Fruit fly (Drosophila melanogaster) whole organism, embryonic: ENCODE results near the gene Sf3b6.

Experiments used
- Bgb ChIP-seq: fragments of 200-800 bp; sonication (Bioruptor generic); IDR thresholded peaks from 2 replicates; pipeline ENCODE4 v1.3.6; 2022; ENCODE audit warnings: missing biosample characterization, missing genetic modification characterization; ENCODE audit not compliant: partially characterized antibody
- C15 ChIP-seq: fragments of 200-800 bp; sonication (Bioruptor generic); IDR thresholded peaks from 3 replicates; pipeline ENCODE4 v1.3.6; 2022; ENCODE audit warnings: missing biosample characterization, missing genetic modification characterization
- CG1024 ChIP-seq: fragments of 200-800 bp; sonication (Bioruptor generic); IDR thresholded peaks from 2 replicates; pipeline ENCODE4 v1.3.6; 2022; ENCODE audit warnings: missing biosample characterization, missing genetic modification characterization
- CG11093 ChIP-seq: fragments of 200-800 bp; sonication (Bioruptor generic); IDR thresholded peaks from 3 replicates; pipeline ENCODE4 v1.3.6; 2022; ENCODE audit warnings: missing biosample characterization, missing genetic modification characterization
- CG15601 ChIP-seq: fragments of 200-800 bp; sonication (Bioruptor generic); optimal IDR thresholded peaks from 3 replicates; lab custom pipeline; 2019; ENCODE audit warnings: missing biosample characterization, mild to moderate bottlenecking, missing genetic modification characterization, moderate library complexity
- CG1602 ChIP-seq: fragments of 200-800 bp; sonication (Bioruptor generic); optimal IDR thresholded peaks from 3 replicates; lab custom pipeline; 2016; ENCODE audit warnings: missing biosample characterization, missing genetic modification characterization
- CG17385 ChIP-seq: fragments of 200-800 bp; sonication (Bioruptor generic); optimal IDR thresholded peaks from 3 replicates; lab custom pipeline; 2018; ENCODE audit warnings: missing biosample characterization, mild to moderate bottlenecking, missing genetic modification characterization
- CG1832 ChIP-seq: fragments of 200-800 bp; sonication (Bioruptor generic); optimal IDR thresholded peaks from 2 replicates; lab custom pipeline; 2017; ENCODE audit warnings: missing biosample characterization, mild to moderate bottlenecking, missing genetic modification characterization, inconsistent platforms
- CG2129 ChIP-seq: fragments of 200-800 bp; sonication (Bioruptor generic); IDR thresholded peaks from 2 replicates; pipeline ENCODE4 v1.3.6; 2022; ENCODE audit warnings: missing biosample characterization, missing genetic modification characterization; ENCODE audit not compliant: partially characterized antibody
- CG33213 ChIP-seq: fragments of 200-800 bp; sonication (Bioruptor generic); optimal IDR thresholded peaks from 3 replicates; lab custom pipeline; 2016; ENCODE audit warnings: missing biosample characterization, missing genetic modification characterization
- CG3838 ChIP-seq: fragments of 200-800 bp; sonication (Bioruptor generic); optimal IDR thresholded peaks from 3 replicates; lab custom pipeline; 2016; ENCODE audit warnings: missing biosample characterization, missing genetic modification characterization
- CG6854 ChIP-seq: fragments of 200-800 bp; sonication (Bioruptor generic); optimal IDR thresholded peaks from 3 replicates; lab custom pipeline; 2017; ENCODE audit warnings: missing biosample characterization, mild to moderate bottlenecking, missing genetic modification characterization
- CG8089 ChIP-seq: fragments of 200-800 bp; sonication (Bioruptor generic); optimal IDR thresholded peaks from 3 replicates; lab custom pipeline; 2016; ENCODE audit warnings: missing biosample characterization, missing genetic modification characterization
- CG8290 ChIP-seq, 3 experiments: fragments of 200-800 bp; sonication (Bioruptor generic); optimal IDR thresholded peaks; 2 replicates each; lab custom pipeline; 2016 to 2019; ENCODE audit warnings: missing biosample characterization in 3 of 3, missing genetic modification characterization in 3 of 3, mild to moderate bottlenecking in 2 of 3, moderate library complexity in 1 of 3
- CG8388 ChIP-seq: fragments of 200-800 bp; sonication (Bioruptor generic); optimal IDR thresholded peaks from 2 replicates; lab custom pipeline; 2019; ENCODE audit warnings: missing biosample characterization, mild to moderate bottlenecking, missing genetic modification characterization, moderate library complexity
- CG8765 ChIP-seq: fragments of 200-800 bp; sonication (Bioruptor generic); IDR thresholded peaks from 2 replicates; pipeline ENCODE4 v1.3.6; 2022; ENCODE audit warnings: missing biosample characterization, missing genetic modification characterization
- CG9727 ChIP-seq: fragments of 200-800 bp; sonication (Bioruptor generic); optimal IDR thresholded peaks from 3 replicates; lab custom pipeline; 2017; ENCODE audit warnings: missing biosample characterization, mild to moderate bottlenecking, missing genetic modification characterization
- CG9932 ChIP-seq: fragments of 200-800 bp; sonication (Bioruptor generic); IDR thresholded peaks from 2 replicates; pipeline ENCODE4 v1.3.6; 2022; ENCODE audit warnings: missing biosample characterization, missing genetic modification characterization
- D19B ChIP-seq: fragments of 200-800 bp; sonication (Bioruptor generic); optimal IDR thresholded peaks from 2 replicates; lab custom pipeline; 2017; ENCODE audit warnings: missing biosample characterization, mild to moderate bottlenecking, missing genetic modification characterization
- Drgx ChIP-seq: fragments of 200-800 bp; sonication (Bioruptor generic); IDR thresholded peaks from 2 replicates; pipeline ENCODE4 v1.3.6; 2022; ENCODE audit warnings: missing biosample characterization, missing genetic modification characterization
- Lim3 ChIP-seq: fragments of 200-800 bp; sonication (Bioruptor generic); IDR thresholded peaks from 2 replicates; pipeline ENCODE4 v1.3.6; 2022; ENCODE audit warnings: missing biosample characterization, missing genetic modification characterization
- MESR4 ChIP-seq: fragments of 200-800 bp; sonication (Bioruptor generic); optimal IDR thresholded peaks from 2 replicates; lab custom pipeline; 2018; ENCODE audit warnings: missing biosample characterization, mild to moderate bottlenecking, missing genetic modification characterization, moderate library complexity
- Nf-YB ChIP-seq: fragments of 200-800 bp; sonication (Bioruptor generic); optimal IDR thresholded peaks from 3 replicates; lab custom pipeline; 2019; ENCODE audit warnings: missing biosample characterization, mild to moderate bottlenecking, missing genetic modification characterization, moderate library complexity
- Ptx1 ChIP-seq: fragments of 200-800 bp; sonication (Bioruptor generic); IDR thresholded peaks from 2 replicates; pipeline ENCODE4 v1.3.6; 2022; ENCODE audit warnings: missing biosample characterization, missing genetic modification characterization
- Side ChIP-seq: fragments of 200-800 bp; sonication (Bioruptor generic); optimal IDR thresholded peaks from 2 replicates; lab custom pipeline; 2016; ENCODE audit warnings: missing biosample characterization, missing genetic modification characterization
- Sox100B ChIP-seq: fragments of 200-800 bp; sonication (Bioruptor generic); optimal IDR thresholded peaks from 3 replicates; lab custom pipeline; 2018; ENCODE audit warnings: missing biosample characterization, mild to moderate bottlenecking, missing genetic modification characterization
- TFAM ChIP-seq: fragments of 200-800 bp; sonication (Bioruptor generic); optimal IDR thresholded peaks from 2 replicates; lab custom pipeline; 2017; ENCODE audit warnings: missing biosample characterization, missing genetic modification characterization, inconsistent platforms
- Xrp1 ChIP-seq: fragments of 200-800 bp; sonication (Bioruptor generic); IDR thresholded peaks from 2 replicates; pipeline ENCODE4 v1.3.6; 2022; ENCODE audit warnings: missing biosample characterization, missing genetic modification characterization
- bbx ChIP-seq: fragments of 200-800 bp; sonication (Bioruptor generic); IDR thresholded peaks from 2 replicates; pipeline ENCODE4 v1.3.6; 2022; ENCODE audit warnings: missing biosample characterization, missing genetic modification characterization; ENCODE audit not compliant: partially characterized antibody
- cad ChIP-seq: fragments of >200 bp; optimal IDR thresholded peaks from 2 replicates; lab custom pipeline; 2017; ENCODE audit warnings: missing biosample characterization, missing genetic modification characterization
- caup ChIP-seq: fragments of 200-800 bp; sonication (Bioruptor generic); optimal IDR thresholded peaks from 3 replicates; lab custom pipeline; 2017; ENCODE audit warnings: missing biosample characterization, mild to moderate bottlenecking, missing genetic modification characterization, moderate library complexity; ENCODE audit not compliant: severe bottlenecking
- chm ChIP-seq: fragments of 200-800 bp; sonication (Bioruptor generic); IDR thresholded peaks from 2 replicates; pipeline ENCODE4 v1.3.6; 2022; ENCODE audit warnings: missing biosample characterization, missing genetic modification characterization
- croc ChIP-seq: fragments of 200-800 bp; sonication (Bioruptor generic); conservative IDR thresholded peaks from 3 replicates; pipeline ENCODE4 v1.3.6; 2022; ENCODE audit warnings: missing biosample characterization, missing genetic modification characterization
- esg ChIP-seq: fragments of 200-800 bp; sonication (Bioruptor generic); conservative IDR thresholded peaks from 2 replicates; pipeline ENCODE4 v1.3.6; 2022; ENCODE audit warnings: missing biosample characterization, missing genetic modification characterization
- eve ChIP-seq, 2 experiments: fragments of >200 bp; optimal IDR thresholded peaks; 2 replicates each; lab custom pipeline; 2017; ENCODE audit warnings: missing biosample characterization in 2 of 2, missing genetic modification characterization in 2 of 2
- hb ChIP-seq: fragments of 200-800 bp; sonication (Bioruptor generic); IDR thresholded peaks from 3 replicates; pipeline ENCODE4 v1.3.6; 2022; ENCODE audit warnings: missing biosample characterization, missing genetic modification characterization; ENCODE audit not compliant: partially characterized antibody
- her ChIP-seq: fragments of 200-800 bp; sonication (Bioruptor generic); optimal IDR thresholded peaks from 2 replicates; lab custom pipeline; 2016; ENCODE audit warnings: missing biosample characterization, missing genetic modification characterization
- jigr1 ChIP-seq: fragments of 200-800 bp; sonication (Bioruptor generic); IDR thresholded peaks from 3 replicates; pipeline ENCODE4 v1.3.6; 2022; ENCODE audit warnings: missing biosample characterization, missing genetic modification characterization
- lilli ChIP-seq: fragments of 200-800 bp; sonication (Bioruptor generic); optimal IDR thresholded peaks from 3 replicates; lab custom pipeline; 2016; ENCODE audit warnings: missing biosample characterization, missing genetic modification characterization
- pros ChIP-seq: fragments of 200-800 bp; sonication (Bioruptor generic); optimal IDR thresholded peaks from 3 replicates; lab custom pipeline; 2019; ENCODE audit warnings: missing biosample characterization, mild to moderate bottlenecking, missing genetic modification characterization, moderate library complexity
- ssp ChIP-seq: fragments of 200-800 bp; sonication (Bioruptor generic); IDR thresholded peaks from 2 replicates; pipeline ENCODE4 v1.3.6; 2022; ENCODE audit warnings: missing biosample characterization, missing genetic modification characterization
- tgo ChIP-seq: fragments of 200-800 bp; sonication (Bioruptor generic); IDR thresholded peaks from 3 replicates; pipeline ENCODE4 v1.3.6; 2022; ENCODE audit warnings: missing biosample characterization, missing genetic modification characterization
- tin ChIP-seq: fragments of 200-800 bp; sonication (Bioruptor generic); optimal IDR thresholded peaks from 3 replicates; lab custom pipeline; 2016; ENCODE audit warnings: missing biosample characterization, missing genetic modification characterization
- unc-4 ChIP-seq: fragments of 200-800 bp; sonication (Bioruptor generic); IDR thresholded peaks from 2 replicates; pipeline ENCODE4 v1.3.6; 2022; ENCODE audit warnings: missing biosample characterization, missing genetic modification characterization; ENCODE audit not compliant: partially characterized antibody

Sf3b6 gene

DNA sequence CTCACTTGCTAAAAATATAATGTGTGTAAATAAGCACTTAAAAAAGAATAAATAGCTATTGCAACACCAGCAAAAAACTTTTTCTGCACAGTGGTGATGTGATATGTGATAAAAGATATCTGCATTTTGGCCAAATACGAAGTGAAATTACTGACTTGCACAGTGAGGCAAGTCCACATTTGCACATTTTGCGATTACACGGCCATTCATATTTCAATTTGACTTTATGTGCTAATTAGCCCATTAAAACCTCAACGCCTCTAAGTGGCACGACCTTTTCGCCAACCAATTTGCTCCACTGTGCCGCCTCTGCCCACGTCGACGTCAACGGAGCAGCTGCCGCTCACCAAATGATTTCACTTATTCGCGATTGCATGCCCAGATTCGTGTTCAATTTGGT, 27.2 kb upstream of the Sf3b6 start, which contains the start of gene CG33946 (continued):
- no peak for TF ChIP-seq CG2129 (GFP tag; lab: Robert Waterston, UW)
- TF ChIP-seq unc-4 (GFP tag; lab: Robert Waterston, UW), result no peak
- TF ChIP-seq bbx, result no peak
- peak; percentile 81 for TF ChIP-seq Drgx (GFP tag; lab: Robert Waterston, UW)
- no peak for TF ChIP-seq MESR4 (GFP tag; lab: Kevin White, UChicago)
- no peak for TF ChIP-seq TFAM
- no peak for TF ChIP-seq her (GFP tag; lab: Kevin White, UChicago)
- 0 out of 2 replicates have a peak, but pooled peaks have one; percentile 17 for TF ChIP-seq CG9932
- no peak for TF ChIP-seq ssp (GFP tag; lab: Robert Waterston, UW)
- no peak for TF ChIP-seq Lim3 (GFP tag; lab: Robert Waterston, UW)
- no peak for TF ChIP-seq CG11093 (GFP tag; lab: Robert Waterston, UW)
- TF ChIP-seq CG17385, result no peak
- TF ChIP-seq CG33213 (GFP tag; lab: Kevin White, UChicago), result no peak
- no peak for TF ChIP-seq jigr1 (GFP tag; lab: Robert Waterston, UW)
- no peak for TF ChIP-seq tgo (GFP tag; lab: Robert Waterston, UW)
- no peak for TF ChIP-seq CG6854 (GFP tag; lab: Kevin White, UChicago)
- TF ChIP-seq CG15601, result no peak
- TF ChIP-seq hb, result no peak
- TF ChIP-seq CG8290 (GFP tag; optimal IDR thresholded peaks at IDR 0.05; lab: Kevin White, UChicago), result no peak
- TF ChIP-seq CG8290 (tag; optimal IDR thresholded peaks at IDR 0.05; lab: Kevin White, UChicago), result peak in 1 of 2 experiments; percentile 0
- peak; percentile 53; the same call in 1 of the 2 replicates for TF ChIP-seq Xrp1 (GFP tag; lab: Robert Waterston, UW)
- TF ChIP-seq lilli (GFP tag; lab: Kevin White, UChicago), result peak; percentile 13
- TF ChIP-seq C15 (GFP tag; lab: Robert Waterston, UW), result no peak
- TF ChIP-seq CG1602 (GFP tag; lab: Kevin White, UChicago), result peak; percentile 25
- 0 out of 2 replicates have a peak, but pooled peaks have one; percentile 20 for TF ChIP-seq Ptx1 (GFP tag; lab: Robert Waterston, UW)
- TF ChIP-seq Sox100B (GFP tag; lab: Kevin White, UChicago), result no peak
- TF ChIP-seq CG3838, result no peak
- TF ChIP-seq pros (GFP tag; lab: Kevin White, UChicago), result no peak
- no peak for TF ChIP-seq tin (GFP tag; lab: Kevin White, UChicago)
- no peak for TF ChIP-seq caup
- no peak for TF ChIP-seq Bgb (GFP tag; lab: Robert Waterston, UW)
- no peak for TF ChIP-seq croc (GFP tag; lab: Robert Waterston, UW)
- TF ChIP-seq cad (GFP tag; lab: Kevin White, UChicago), result no peak
- no peak for TF ChIP-seq CG9727 (GFP tag; lab: Kevin White, UChicago)
- TF ChIP-seq chm (GFP tag; lab: Robert Waterston, UW), result 0 out of 2 replicates have a peak, but pooled peaks have one; percentile 23
- no peak for TF ChIP-seq Nf-YB
- no peak for TF ChIP-seq D19B
- no peak for TF ChIP-seq Side (GFP tag; lab: Kevin White, UChicago)
- peak; percentile 54 for TF ChIP-seq esg (GFP tag; lab: Robert Waterston, UW)
- peak; percentile 46; the same call in 1 of the 2 replicates for TF ChIP-seq CG8765 (GFP tag; lab: Robert Waterston, UW)
- TF ChIP-seq CG1832 (GFP tag; lab: Kevin White, UChicago), result no peak
- TF ChIP-seq CG1024, result no peak
- no peak for TF ChIP-seq CG8388 (GFP tag; lab: Kevin White, UChicago)
- peak; percentile 0 for TF ChIP-seq CG8089 (GFP tag; lab: Kevin White, UChicago)
- TF ChIP-seq eve (GFP tag; optimal IDR thresholded peaks at IDR 0.05; lab: Kevin White, UChicago), result peak in 1 of 2 experiments; percentile 15
